Worm (Caenorhabditis elegans) whole organism, midembryonic: Measurements from ENCODE around the gene col-185.

Experiments used
- T22C8.4 ChIP-seq: fragments of 200-800 bp; sonication (Bioruptor generic); IDR thresholded peaks from 2 replicates; pipeline ENCODE4 v1.3.6; 2022; ENCODE audit warnings: missing genetic modification characterization, missing compliant biosample characterization
- cog-1 ChIP-seq: sonication (generic microtip); optimal IDR thresholded peaks from 2 replicates; lab custom pipeline; 2016; ENCODE audit warnings: missing genetic modification characterization, missing compliant biosample characterization
- flt-1 ChIP-seq: fragments of 200-800 bp; sonication (Bioruptor generic); IDR thresholded peaks from 2 replicates; pipeline ENCODE4 v1.3.6; 2022; ENCODE audit warnings: missing genetic modification characterization, missing compliant biosample characterization
- klf-2 ChIP-seq: fragments of 200-800 bp; sonication (Bioruptor generic); conservative IDR thresholded peaks from 2 replicates; pipeline ENCODE4 v1.3.6; 2022; ENCODE audit warnings: missing genetic modification reagents, missing genetic modification characterization, missing compliant biosample characterization
- med-1 ChIP-seq: sonication (generic microtip); optimal IDR thresholded peaks from 2 replicates; lab custom pipeline; 2017; ENCODE audit warnings: missing genetic modification characterization, mild to moderate bottlenecking, missing compliant biosample characterization, antibody characterized with exemption, missing genetic modification reagents; ENCODE audit not compliant: insufficient read depth
- ref-1 ChIP-seq: fragments of 200-800 bp; sonication (Bioruptor generic); conservative IDR thresholded peaks from 2 replicates; pipeline ENCODE4 v1.3.6; 2022; ENCODE audit warnings: missing genetic modification reagents, missing genetic modification characterization, missing compliant biosample characterization
- tab-1 ChIP-seq: fragments of 200-800 bp; sonication (Bioruptor generic); IDR thresholded peaks from 2 replicates; pipeline ENCODE4 v1.3.6; 2022; ENCODE audit warnings: missing genetic modification characterization, missing compliant biosample characterization
- ztf-23 ChIP-seq: fragments of 200-800 bp; sonication (Bioruptor generic); IDR thresholded peaks from 2 replicates; pipeline ENCODE4 v1.3.6; 2022; ENCODE audit warnings: missing genetic modification reagents, missing genetic modification characterization, missing compliant biosample characterization
- ztf-29 ChIP-seq: fragments of 200-800 bp; sonication (Bioruptor generic); IDR thresholded peaks from 2 replicates; pipeline ENCODE4 v1.3.6; 2022; ENCODE audit warnings: missing genetic modification reagents, missing genetic modification characterization, missing compliant biosample characterization

- TF ChIP-seq tab-1 = no peak
- no peak for TF ChIP-seq klf-2 (GFP tag; lab: Robert Waterston, UW)
- no peak for TF ChIP-seq cog-1 (tag; lab: Kevin White, UChicago)
- no peak for TF ChIP-seq T22C8.4
- TF ChIP-seq flt-1 (GFP tag; lab: Robert Waterston, UW) = no peak
- no peak for TF ChIP-seq ztf-29 (GFP tag; lab: Robert Waterston, UW)
- no peak for TF ChIP-seq ztf-23 (GFP tag; lab: Robert Waterston, UW)
- TF ChIP-seq med-1 (GFP tag; lab: Kevin White, UChicago) = no peak
- no peak for TF ChIP-seq ref-1 (GFP tag; lab: Robert Waterston, UW)
Observed at ce11 chrX:13481704-13482103, 29.2 kb downstream of the col-185 start, which contains the start of gene srd-50.
